Worm (Caenorhabditis elegans): ENCODE results near the gene C16H3.3.

DNA sequence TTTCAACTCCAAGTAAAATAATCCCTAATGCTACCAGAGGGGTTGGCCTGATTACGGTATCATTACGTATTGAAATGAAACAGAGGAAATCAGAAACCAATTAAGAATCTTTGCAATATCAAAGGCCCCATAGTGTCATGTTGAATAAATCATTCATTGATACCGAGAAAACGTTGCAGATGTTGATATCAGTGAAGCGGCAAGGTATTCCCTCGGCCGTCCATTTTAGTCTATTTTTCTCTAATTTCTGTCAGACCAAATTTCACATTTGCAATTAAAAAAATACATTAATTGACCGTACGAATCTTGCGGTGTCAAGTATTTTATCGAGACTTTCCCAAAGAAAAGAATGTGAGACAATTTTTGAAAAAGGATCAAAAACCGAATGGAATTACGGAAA lies 24.4 kb upstream of the C16H3.3 start:
- TF ChIP-seq ztf-11 (tag; optimal IDR thresholded peaks at IDR 0.05) (no peak), mdl-1 (tag; optimal IDR thresholded peaks at IDR 0.05) (no peak), nhr-12 (tag; optimal IDR thresholded peaks at IDR 0.05) (no peak), ceh-82 (tag; optimal IDR thresholded peaks at IDR 0.05) (no peak), nhr-67 (tag; optimal IDR thresholded peaks at IDR 0.05) (no peak), nhr-77 (tag; optimal IDR thresholded peaks at IDR 0.05) (no peak), skn-1 (tag; optimal IDR thresholded peaks at IDR 0.05) (no peak), nhr-43 (tag; optimal IDR thresholded peaks at IDR 0.05; ENCODE audit: poor library complexity, severe bottlenecking) (no peak)

Data from whole organism, L3 larva.